Worm (Caenorhabditis elegans) whole organism, early embryonic: ENCODE measurements around the gene F02C9.1.

ENCODE experiments used
- B0310.2 ChIP-seq: sonication (generic microtip); optimal IDR thresholded peaks from 2 replicates; lab custom pipeline; 2016; ENCODE audit warnings: mild to moderate bottlenecking, missing genetic modification characterization, missing compliant biosample characterization
- ama-1 ChIP-seq: fragments of 150-350 bp; optimal IDR thresholded peaks from 2 replicates; lab custom pipeline; 2014
- flt-1 ChIP-seq: fragments of 200-800 bp; sonication (Bioruptor generic); IDR thresholded peaks from 2 replicates; pipeline ENCODE4 v1.3.6; 2022; ENCODE audit warnings: missing genetic modification characterization, missing compliant biosample characterization
- hmg-4 ChIP-seq: fragments of 200-800 bp; sonication (Bioruptor generic); optimal IDR thresholded peaks from 2 replicates; lab custom pipeline; 2018; ENCODE audit warnings: mild to moderate bottlenecking, missing genetic modification characterization, missing compliant biosample characterization
- hnd-1 ChIP-seq: sonication (generic microtip); optimal IDR thresholded peaks from 2 replicates; lab custom pipeline; 2016; ENCODE audit warnings: missing genetic modification characterization, missing compliant biosample characterization
- pes-1 ChIP-seq: fragments of 200-800 bp; sonication (Bioruptor generic); IDR thresholded peaks from 2 replicates; pipeline ENCODE4 v1.3.6; 2022; ENCODE audit warnings: missing genetic modification reagents, missing genetic modification characterization, missing compliant biosample characterization
- tra-4 ChIP-seq: sonication (generic microtip); optimal IDR thresholded peaks from 2 replicates; lab custom pipeline; 2017; ENCODE audit warnings: missing genetic modification characterization, missing compliant biosample characterization

DNA sequence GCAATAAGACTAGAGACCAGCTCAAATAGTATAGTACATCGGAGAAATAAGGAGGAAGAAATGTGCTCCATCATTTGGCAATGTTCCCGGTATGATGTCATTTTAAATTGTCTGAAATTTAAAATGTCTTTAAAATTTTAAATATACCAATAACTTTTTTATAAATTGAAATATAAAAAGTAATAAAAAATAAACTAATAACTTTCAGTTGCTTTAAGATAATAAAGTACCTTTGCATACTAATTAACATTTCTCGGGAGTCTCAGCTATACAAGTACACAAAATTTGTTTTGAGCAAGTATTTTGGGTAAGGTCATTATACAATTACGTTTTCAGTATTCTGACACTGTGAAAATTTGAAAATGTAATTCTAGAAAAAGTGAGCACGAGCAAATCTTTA, 13.4 kb downstream of the F02C9.1 start, which contains the start of gene srab-6:
- TF ChIP-seq ama-1 (lab: Kevin White, UChicago) (no peak), hnd-1 (tag; lab: Kevin White, UChicago) (no peak), flt-1 (GFP tag; lab: Robert Waterston, UW) (no peak), B0310.2 (no peak), tra-4 (tag; lab: Kevin White, UChicago) (no peak), pes-1 (GFP tag; lab: Robert Waterston, UW) (no peak), hmg-4 (GFP tag; lab: Kevin White, UChicago) (no peak)
